Worm (Caenorhabditis elegans): ENCODE results near the gene C49C3.15.

- TF ChIP-seq lim-6 (tag; optimal IDR thresholded peaks at IDR 0.05) (no peak), pha-4 (tag; optimal IDR thresholded peaks at IDR 0.05) (no peak), sox-4 (tag; optimal IDR thresholded peaks at IDR 0.05) (no peak), hlh-30 (tag; optimal IDR thresholded peaks at IDR 0.05; ENCODE audit: insufficient read depth) (no peak), ahr-1 (tag; optimal IDR thresholded peaks at IDR 0.05) (no peak), nhr-232 (tag; optimal IDR thresholded peaks at IDR 0.05) (no peak)
Observed at ce11 chrIV:17316398-17316797, 17.6 kb upstream of the C49C3.15 start, which contains the start of gene C49C3.20.

Data from whole organism, late embryonic.